Fruit fly (Drosophila melanogaster): ENCODE data around the gene CG4502.

CG4502 gene

dm6 chr2L:7181978-7182392 lies 22.1 kb downstream of the CG4502 start, which contains the start of gene MICU1 (continued):
- TF ChIP-seq CG1832 (GFP tag; optimal IDR thresholded peaks at IDR 0.05) (no peak), Fer3 (tag; optimal IDR thresholded peaks at IDR 0.05) (no peak), NfI (GFP tag; optimal IDR thresholded peaks at IDR 0.05) (no peak), Taf1 (GFP tag; IDR thresholded peaks at IDR 0.05) (no peak), Ssrp (tag; optimal IDR thresholded peaks at IDR 0.05) (no peak), sens (GFP tag) (peak; percentile 72), CG12104 (GFP tag; optimal IDR thresholded peaks at IDR 0.05) (no peak), Dip3 (GFP tag; optimal IDR thresholded peaks at IDR 0.05) (no peak), cas (GFP tag; IDR thresholded peaks at IDR 0.05) (no peak), CG17802 (tag; optimal IDR thresholded peaks at IDR 0.05) (no peak), mirr (GFP tag; optimal IDR thresholded peaks at IDR 0.05) (no peak), dan (GFP tag; IDR thresholded peaks at IDR 0.05) (no peak), CG11695 (GFP tag; IDR thresholded peaks at IDR 0.05) (no peak), CG6765 (GFP tag; optimal IDR thresholded peaks at IDR 0.05) (no peak), CG16863 (GFP tag; optimal IDR thresholded peaks at IDR 0.05) (no peak), CG3407 (GFP tag; optimal IDR thresholded peaks at IDR 0.05) (no peak), wor (GFP tag; IDR thresholded peaks at IDR 0.05) (no peak), NFAT (GFP tag; IDR thresholded peaks at IDR 0.05) (no peak), CG15073 (GFP tag; optimal IDR thresholded peaks at IDR 0.05) (no peak), sc (optimal IDR thresholded peaks at IDR 0.05) (no peak), sc (GFP tag; optimal IDR thresholded peaks at IDR 0.05) (no peak), CG10979 (tag; optimal IDR thresholded peaks at IDR 0.05) (no peak), Oli (tag; optimal IDR thresholded peaks at IDR 0.05) (no peak), Dek (tag; optimal IDR thresholded peaks at IDR 0.05) (no peak), Asciz (GFP tag; optimal IDR thresholded peaks at IDR 0.05) (no peak), gcm2 (GFP tag; optimal IDR thresholded peaks at IDR 0.05) (no peak), jing (GFP tag; optimal IDR thresholded peaks at IDR 0.05) (no peak), CG31224 (GFP tag; IDR thresholded peaks at IDR 0.05) (no peak), CG11504 (tag; optimal IDR thresholded peaks at IDR 0.05) (peak; percentile 54), CG6791 (GFP tag; IDR thresholded peaks at IDR 0.05; ENCODE audit: partially characterized antibody) (no peak), ab (GFP tag; optimal IDR thresholded peaks at IDR 0.05) (no peak), CG4854 (GFP tag; optimal IDR thresholded peaks at IDR 0.05) (no peak), ac (GFP tag; optimal IDR thresholded peaks at IDR 0.05) (no peak), tio (GFP tag; optimal IDR thresholded peaks at IDR 0.05) (no peak), pan (optimal IDR thresholded peaks at IDR 0.05) (no peak), pan (GFP tag; optimal IDR thresholded peaks at IDR 0.05 in 1 of 2, IDR thresholded peaks at IDR 0.05 in 1 of 2) (no peak), Sox100B (GFP tag; optimal IDR thresholded peaks at IDR 0.05) (no peak), CG3281 (GFP tag; optimal IDR thresholded peaks at IDR 0.05) (peak; percentile 19), Scr (GFP tag; IDR thresholded peaks at IDR 0.05; ENCODE audit: partially characterized antibody) (no peak), CG10565 (GFP tag; optimal IDR thresholded peaks at IDR 0.05) (no peak), pzg (GFP tag; optimal IDR thresholded peaks at IDR 0.05) (peak; percentile 62), dmrt99B (tag; optimal IDR thresholded peaks at IDR 0.05) (no peak), CG4707 (GFP tag; optimal IDR thresholded peaks at IDR 0.05) (no peak), nmo (GFP tag; optimal IDR thresholded peaks at IDR 0.05) (peak; percentile 52), Spps (tag; optimal IDR thresholded peaks at IDR 0.05) (no peak), CG6272 (GFP tag; IDR thresholded peaks at IDR 0.05) (no peak), fd3F (GFP tag; optimal IDR thresholded peaks at IDR 0.05) (no peak), ara (GFP tag; IDR thresholded peaks at IDR 0.05) (no peak), CG9876 (GFP tag; optimal IDR thresholded peaks at IDR 0.05) (no peak), CG1647 (GFP tag; optimal IDR thresholded peaks at IDR 0.05) (no peak), mam (GFP tag; optimal IDR thresholded peaks at IDR 0.05) (no peak), CG10267 (tag; optimal IDR thresholded peaks at IDR 0.05) (peak; percentile 46)
